Fruit fly (Drosophila melanogaster) whole organism, larva: ENCODE data around the gene CG3123.
A peak's percentile ranks its signal among the peaks of the same experiment; 100 is the strongest.

Source experiments
- noc ChIP-seq: fragments of 200-800 bp; sonication (Bioruptor generic); optimal IDR thresholded peaks from 3 replicates; lab custom pipeline; 2019; ENCODE audit warnings: missing biosample characterization, mild to moderate bottlenecking, missing genetic modification characterization, moderate library complexity

Gene CG3123

dm6 chr2L:2856960-2857584 is 31.8 kb upstream of the CG3123 start, which contains the start of gene CG2991:
CG2991 (plus strand) TSS chr2L:2857164.
- peak; percentile 21 for TF ChIP-seq noc (tag; lab: Kevin White, UChicago)

- peak; percentile 42 for TF ChIP-seq noc (tag; lab: Kevin White, UChicago)
Observed at dm6 chr2L:2855773-2856615, 30.7 kb upstream of the CG3123 start, which contains the start of the genes CG3104 and RpS21. CG3104 (minus strand) TSS chr2L:2855778. RpS21 (plus strand) TSS chr2L:2856070.

dm6 chr2L:2855204-2855768 is 30.0 kb upstream of the CG3123 start:
- TF ChIP-seq noc (tag; lab: Kevin White, UChicago), result no peak

dm6 chr2L:2851589-2851988 is 26.3 kb upstream of the CG3123 start:
- TF ChIP-seq noc (tag; lab: Kevin White, UChicago), result no peak

dm6 chr2L:2847112-2847682 is 21.9 kb upstream of the CG3123 start, which contains the start of the genes CG3117 and CG2983:
CG3117 (minus strand) TSS chr2L:2847212.
CG2983 (plus strand) TSS chr2L:2847632.
- TF ChIP-seq noc (tag; lab: Kevin White, UChicago), result no peak

- TF ChIP-seq noc (tag; lab: Kevin White, UChicago), result no peak
Observed at dm6 chr2L:2845634-2846033, 20.3 kb upstream of the CG3123 start, which contains the start of gene CG18557. CG18557 (minus strand) TSS chr2L:2845734.

- TF ChIP-seq noc (tag; lab: Kevin White, UChicago), result no peak
Observed at dm6 chr2L:2844413-2844812, 19.1 kb upstream of the CG3123 start, which contains the start of gene CG18558. CG18558 (minus strand) TSS chr2L:2844513.

dm6 chr2L:2840311-2840710 is 15.0 kb upstream of the CG3123 start:
- TF ChIP-seq noc (tag; lab: Kevin White, UChicago), result no peak

- TF ChIP-seq noc (tag; lab: Kevin White, UChicago), result no peak
Observed at dm6 chr2L:2839850-2840249, 14.5 kb upstream of the CG3123 start, which contains the start of gene CG2975. CG2975 (plus strand) TSS chr2L:2840124.

- no peak for TF ChIP-seq noc (tag; lab: Kevin White, UChicago)
Observed at dm6 chr2L:2837742-2838461, 12.6 kb upstream of the CG3123 start, which contains the start of the genes CG3119 and Cpr23B. CG3119 (minus strand) TSS chr2L:2837833. Cpr23B (plus strand) TSS chr2L:2838411.

dm6 chr2L:2830341-2830800 is 5.1 kb upstream of the CG3123 start:
- peak; percentile 91 for TF ChIP-seq noc (tag; lab: Kevin White, UChicago)

- TF ChIP-seq noc (tag; lab: Kevin White, UChicago), result no peak
Observed at dm6 chr2L:2829637-2830340, 4.5 kb upstream of the CG3123 start, which contains the start of gene Duox. Duox (minus strand) TSS chr2L:2830248.

- no peak for TF ChIP-seq noc (tag; lab: Kevin White, UChicago)
Observed at dm6 chr2L:2815673-2816072, 9.6 kb downstream of the CG3123 start, which contains the start of gene G6P. G6P (minus strand) TSS chr2L:2815760.

- TF ChIP-seq noc (tag; lab: Kevin White, UChicago), result no peak
Observed at dm6 chr2L:2812137-2812536, 13.2 kb downstream of the CG3123 start, which contains the start of gene CG2964. CG2964 (plus strand) TSS chr2L:2812437.
